Worm (Caenorhabditis elegans): ENCODE data around the gene chtl-1.

chtl-1 gene

DNA sequence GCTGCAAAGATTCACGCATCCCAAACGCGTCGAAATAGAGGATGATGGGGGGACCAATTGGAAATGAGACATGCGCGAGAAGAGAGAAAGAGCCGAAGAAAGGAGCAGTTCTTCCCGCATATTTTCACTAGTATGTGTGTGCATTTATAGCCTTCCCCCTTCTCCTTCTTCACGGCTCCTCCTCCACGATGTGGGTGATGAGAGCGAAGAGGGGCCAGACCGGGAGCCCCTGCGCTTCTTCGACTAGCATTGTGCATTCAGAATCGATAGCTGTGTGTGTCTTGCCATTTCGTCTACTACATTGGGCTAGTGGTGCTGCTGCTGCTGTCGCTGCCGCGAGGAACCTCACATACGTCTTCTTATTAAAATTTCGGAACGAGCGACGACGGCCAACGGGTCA lies 4.1 kb upstream of the chtl-1 start, which contains the start of gene jkk-1:
jkk-1 (plus strand) TSS at position 249 of the 400 bp plus-strand sequence.
- TF ChIP-seq nhr-25 (tag; optimal IDR thresholded peaks at IDR 0.05) (no peak), unc-62 (GFP tag; optimal IDR thresholded peaks at IDR 0.05) (no peak), hmg-11 (tag; optimal IDR thresholded peaks at IDR 0.05) (peak; percentile 25), nhr-67 (tag; optimal IDR thresholded peaks at IDR 0.05) (no peak), lin-39 (tag; optimal IDR thresholded peaks at IDR 0.05) (peak; percentile 78), aly-2 (tag; optimal IDR thresholded peaks at IDR 0.05) (no peak), nfya-1 (tag; optimal IDR thresholded peaks at IDR 0.05; ENCODE audit: insufficient read depth) (peak; percentile 53), snpc-4 (tag; optimal IDR thresholded peaks at IDR 0.05) (peak; percentile 26)

DNA sequence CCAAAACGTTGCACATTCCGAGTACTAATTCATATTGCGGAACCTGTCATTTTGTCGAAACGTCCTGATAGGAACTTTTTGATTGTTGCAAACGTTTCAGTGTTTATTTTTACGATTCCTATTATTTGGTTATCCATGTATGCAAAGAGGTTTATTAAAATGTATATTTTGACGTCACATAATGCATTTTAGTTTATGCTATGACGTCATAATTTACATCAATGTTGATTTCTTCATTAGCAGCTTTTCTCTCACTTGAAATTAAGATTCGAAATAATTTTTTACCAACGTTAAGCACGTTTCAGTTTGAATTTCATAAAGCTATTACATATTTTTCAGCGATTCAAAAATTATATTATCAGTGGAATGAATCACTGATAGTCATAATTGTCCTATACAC lies 2.5 kb upstream of the chtl-1 start:
- TF ChIP-seq lin-39 (tag; optimal IDR thresholded peaks at IDR 0.05) = no peak
- no peak for TF ChIP-seq sea-2 (GFP tag; optimal IDR thresholded peaks at IDR 0.05)
- no peak for TF ChIP-seq pha-4 (tag; optimal IDR thresholded peaks at IDR 0.05)
- TF ChIP-seq fkh-10 (GFP tag; optimal IDR thresholded peaks at IDR 0.05) = no peak
- no peak for TF ChIP-seq daf-12 (tag; optimal IDR thresholded peaks at IDR 0.05)

DNA sequence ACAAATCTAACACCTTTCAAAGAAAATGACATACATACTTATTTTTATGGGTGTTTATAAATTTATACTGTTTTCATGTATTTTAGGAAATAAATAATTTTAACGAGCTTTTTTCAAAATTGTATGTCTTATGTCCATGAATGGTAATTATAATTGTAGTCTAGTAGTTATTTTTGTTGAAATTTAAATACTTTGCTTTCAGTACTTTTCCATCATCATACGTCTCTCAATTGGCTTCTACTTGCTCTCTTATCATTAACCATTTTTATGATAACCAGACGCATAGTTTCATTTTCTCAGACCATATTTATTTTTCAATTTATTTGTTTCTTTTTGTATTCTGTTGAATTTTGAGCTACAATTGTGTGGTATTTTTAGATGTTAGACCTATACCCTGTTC lies 1.3 kb upstream of the chtl-1 start, which contains the start of gene F35C8.5:
F35C8.5 (plus strand) TSS at position 377 of the 400 bp plus-strand sequence.
- TF ChIP-seq tbx-2 (tag; optimal IDR thresholded peaks at IDR 0.05) (no peak), elt-2 (tag; optimal IDR thresholded peaks at IDR 0.05) (peak; percentile 57), pqm-1 (tag; optimal IDR thresholded peaks at IDR 0.05) (peak; percentile 68), pha-4 (tag; optimal IDR thresholded peaks at IDR 0.05) (peak; percentile 16), ama-1 (optimal IDR thresholded peaks at IDR 0.05) (no peak), daf-12 (tag; optimal IDR thresholded peaks at IDR 0.05) (no peak)

DNA sequence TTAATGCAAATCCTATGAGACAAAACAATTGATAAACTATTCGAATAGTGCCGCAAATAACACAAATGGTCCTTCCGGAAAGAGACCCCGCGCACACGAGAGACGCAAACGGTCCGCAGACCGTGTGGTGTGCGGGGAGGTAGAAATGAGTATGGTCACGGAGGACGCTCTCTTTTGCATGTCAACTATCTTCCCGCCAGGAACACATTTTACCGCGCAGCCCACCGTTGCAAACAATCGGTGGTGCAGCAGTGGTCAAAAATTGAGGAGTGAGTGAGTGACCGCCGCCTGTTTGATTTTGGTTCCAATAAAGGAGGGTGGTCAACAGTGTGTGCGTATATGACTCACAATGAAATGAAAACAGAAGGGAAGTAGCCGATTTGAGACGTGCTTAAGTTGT lies 3.4 kb downstream of the chtl-1 start:
- TF ChIP-seq aly-2 (tag; optimal IDR thresholded peaks at IDR 0.05) (no peak), pha-4 (tag; optimal IDR thresholded peaks at IDR 0.05) (peak; percentile 17)

DNA sequence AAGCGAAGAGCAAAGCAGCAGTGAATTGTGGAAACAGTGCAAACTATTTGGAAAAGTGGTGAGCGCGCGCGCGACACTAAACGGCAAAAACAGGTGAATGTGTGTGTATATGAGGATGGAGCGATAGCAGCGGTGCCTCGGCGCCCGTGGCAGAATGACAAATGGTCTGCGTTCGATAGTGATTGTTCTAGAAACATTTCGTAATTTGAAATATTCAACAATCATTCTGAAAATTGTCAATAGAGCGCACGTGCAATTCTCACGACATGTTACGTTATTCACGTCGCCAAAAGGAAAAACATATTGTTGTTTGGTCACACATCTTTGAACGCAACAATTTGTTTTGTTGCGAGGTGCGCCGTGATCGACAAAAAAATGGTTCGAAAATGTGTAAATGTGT lies 8.9 kb downstream of the chtl-1 start:
- TF ChIP-seq jun-1 (tag; optimal IDR thresholded peaks at IDR 0.05) = peak; percentile 40
- peak; percentile 73 for TF ChIP-seq lin-39 (tag; optimal IDR thresholded peaks at IDR 0.05)
- TF ChIP-seq nhr-25 (tag; optimal IDR thresholded peaks at IDR 0.05) = peak; percentile 68
- peak; percentile 76 for TF ChIP-seq pha-4 (tag; optimal IDR thresholded peaks at IDR 0.05)
- no peak for TF ChIP-seq sea-2 (GFP tag; optimal IDR thresholded peaks at IDR 0.05)
- TF ChIP-seq nfya-1 (tag; optimal IDR thresholded peaks at IDR 0.05; ENCODE audit: insufficient read depth) = peak; percentile 4
- TF ChIP-seq elt-3 (tag; optimal IDR thresholded peaks at IDR 0.05) = no peak
- TF ChIP-seq elt-2 (tag; optimal IDR thresholded peaks at IDR 0.05) = peak; percentile 81
- TF ChIP-seq skn-1 (tag; optimal IDR thresholded peaks at IDR 0.05) = peak; percentile 18
- TF ChIP-seq zag-1 (tag; optimal IDR thresholded peaks at IDR 0.05) = no peak

DNA sequence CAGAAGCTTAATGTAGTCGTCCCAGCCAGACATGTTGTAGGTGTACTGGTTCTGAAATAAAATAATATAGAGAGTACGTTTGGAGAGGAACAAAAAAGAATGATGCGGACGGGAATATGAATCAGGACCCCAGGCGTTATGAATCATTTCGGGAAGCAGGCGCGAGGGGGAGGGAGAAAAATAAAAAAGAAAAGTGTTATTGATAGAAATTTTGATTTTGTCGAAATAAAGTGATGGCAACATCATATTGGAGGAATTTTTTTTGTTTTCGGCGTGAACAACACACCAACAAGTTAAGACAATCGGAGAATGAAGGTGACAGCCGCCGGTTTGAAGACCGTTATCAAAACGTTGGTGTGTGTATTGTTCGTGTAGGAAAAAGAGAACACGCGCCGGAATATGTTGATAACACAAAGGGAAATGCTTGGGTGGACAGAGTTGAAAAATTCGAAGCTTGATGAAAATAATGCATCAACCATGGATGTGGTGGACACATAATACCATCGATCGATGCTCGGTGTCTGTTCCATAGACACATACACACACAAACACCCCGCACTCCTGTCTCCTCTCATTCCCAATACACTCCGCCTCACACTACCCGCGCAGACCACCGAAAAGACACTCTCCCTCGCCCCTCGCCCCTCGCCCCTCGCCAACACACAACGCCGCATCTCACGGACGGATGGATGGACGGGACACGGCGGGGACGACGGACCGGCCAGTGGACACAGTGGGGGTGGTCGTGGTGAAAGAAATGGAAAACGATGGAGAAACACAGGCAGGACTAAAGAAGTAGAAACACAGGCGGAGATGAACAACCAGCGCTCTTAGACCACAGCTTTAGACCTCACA lies 9.9 kb downstream of the chtl-1 start, which contains the start of gene pfn-2:
pfn-2 (minus strand) TSS at position 51 of the 855 bp plus-strand sequence.
- TF ChIP-seq nfya-1 (tag; optimal IDR thresholded peaks at IDR 0.05; ENCODE audit: insufficient read depth) (peak; percentile 40), lin-39 (tag; optimal IDR thresholded peaks at IDR 0.05) (peak; percentile 60), skn-1 (tag; optimal IDR thresholded peaks at IDR 0.05) (peak; percentile 7), jun-1 (tag; optimal IDR thresholded peaks at IDR 0.05) (no peak), elt-2 (tag; optimal IDR thresholded peaks at IDR 0.05) (peak; percentile 63), mdl-1 (tag; optimal IDR thresholded peaks at IDR 0.05) (no peak), hmg-11 (tag; optimal IDR thresholded peaks at IDR 0.05) (peak; percentile 50)

DNA sequence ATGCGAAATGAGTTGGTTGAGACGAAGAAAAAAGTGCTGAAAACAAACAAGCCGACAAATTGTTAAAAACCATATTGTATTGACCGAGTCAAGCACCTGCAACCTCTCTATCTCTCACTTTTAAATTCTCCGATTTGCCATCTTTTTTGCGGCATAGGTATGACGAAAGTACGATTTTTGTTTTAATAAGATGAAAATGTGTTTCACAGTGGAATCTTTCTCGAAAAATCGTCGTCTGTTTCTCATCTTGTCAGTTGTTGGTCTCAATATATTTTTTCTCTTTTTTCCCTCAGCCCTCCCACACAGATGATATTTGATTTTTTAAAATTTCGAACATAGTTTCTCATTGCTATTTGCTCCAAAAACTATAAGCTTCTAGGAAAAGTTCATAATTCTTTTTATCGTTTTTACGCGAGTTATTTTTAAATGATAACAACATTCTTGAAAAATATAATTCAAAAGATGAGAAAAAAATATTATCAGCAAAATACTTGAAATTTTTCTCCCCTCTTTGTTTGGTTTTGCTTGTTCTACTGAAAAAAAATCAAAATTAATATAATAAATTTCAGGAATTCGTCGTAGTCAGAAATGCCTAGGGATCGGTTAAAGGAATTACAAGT lies 15.5 kb downstream of the chtl-1 start, which contains the start of gene syx-3:
syx-3 (plus strand) TSS at position 570 of the 620 bp plus-strand sequence.
- no peak for TF ChIP-seq elt-1 (tag; optimal IDR thresholded peaks at IDR 0.05)
- TF ChIP-seq pha-4 (tag; optimal IDR thresholded peaks at IDR 0.05) = peak; percentile 6
- TF ChIP-seq nfya-1 (tag; optimal IDR thresholded peaks at IDR 0.05; ENCODE audit: insufficient read depth) = peak; percentile 2
- TF ChIP-seq unc-39 (tag; optimal IDR thresholded peaks at IDR 0.05) = no peak
- TF ChIP-seq zag-1 (tag; optimal IDR thresholded peaks at IDR 0.05) = no peak
- no peak for TF ChIP-seq ceh-9 (tag; optimal IDR thresholded peaks at IDR 0.05)
- TF ChIP-seq elt-2 (tag; optimal IDR thresholded peaks at IDR 0.05) = peak; percentile 6
- TF ChIP-seq ceh-16 (tag; optimal IDR thresholded peaks at IDR 0.05) = no peak

All from whole organism, L3 larva.